Fruit fly (Drosophila melanogaster): Measurements from ENCODE around the gene VAChT.
A peak's percentile ranks its signal among the peaks of the same experiment; 100 is the strongest.

The VAChT gene

dm6 chr3R:18667659-18668248, 37.5 kb upstream of the VAChT start, which contains the start of gene CG31229:
TSS of gene CG31229 (plus strand) at chr3R:18667852.
- TF ChIP-seq Snoo (tag; optimal IDR thresholded peaks at IDR 0.05) (no peak), EcR (GFP tag; optimal IDR thresholded peaks at IDR 0.05) (peak; percentile 67)

- TF ChIP-seq CG4496 (GFP tag; IDR thresholded peaks at IDR 0.05) (peak; percentile 57; the same call in 1 of the 3 replicates), EcR (GFP tag; optimal IDR thresholded peaks at IDR 0.05) (peak; percentile 73), Ets98B (GFP tag; IDR thresholded peaks at IDR 0.05) (peak; percentile 27; the same call in 1 of the 2 replicates), CG32121 (GFP tag; IDR thresholded peaks at IDR 0.05) (no peak), CG8301 (tag; optimal IDR thresholded peaks at IDR 0.05) (no peak)
Observed at dm6 chr3R:18669152-18669551, 36.1 kb upstream of the VAChT start, which contains the start of gene CG7702. TSS of gene CG7702 (plus strand) at chr3R:18669390.

dm6 chr3R:18669812-18670211, 35.5 kb upstream of the VAChT start:
- TF ChIP-seq fd96Ca (GFP tag; IDR thresholded peaks at IDR 0.05) (peak; percentile 57; the same call in 1 of the 3 replicates), CG9948 (tag; optimal IDR thresholded peaks at IDR 0.05) (peak; percentile 66), gl (tag; optimal IDR thresholded peaks at IDR 0.05) (peak; percentile 24), CG10348 (GFP tag; IDR thresholded peaks at IDR 0.05) (0 out of 2 replicates have a peak, but pooled peaks have one; percentile 28), CG12605 (GFP tag; IDR thresholded peaks at IDR 0.05) (no peak; the same call in none of the 2 replicates), Snoo (tag; optimal IDR thresholded peaks at IDR 0.05) (peak; percentile 37), D1 (tag; optimal IDR thresholded peaks at IDR 0.05) (no peak), CG14655 (GFP tag; optimal IDR thresholded peaks at IDR 0.05) (no peak), Pif1B (GFP tag; optimal IDR thresholded peaks at IDR 0.05) (peak; percentile 48), CG32121 (GFP tag; IDR thresholded peaks at IDR 0.05) (peak; percentile 78), EcR (GFP tag; optimal IDR thresholded peaks at IDR 0.05) (no peak), CG8301 (tag; optimal IDR thresholded peaks at IDR 0.05) (peak; percentile 78), Ets98B (GFP tag; IDR thresholded peaks at IDR 0.05) (no peak; the same call in 1 of the 2 replicates), CG34367 (tag; optimal IDR thresholded peaks at IDR 0.05) (peak; percentile 63), Pif1A (GFP tag; optimal IDR thresholded peaks at IDR 0.05) (peak; percentile 71), CG4496 (GFP tag; IDR thresholded peaks at IDR 0.05) (peak; percentile 85), CG8159 (tag; optimal IDR thresholded peaks at IDR 0.05) (peak; percentile 73), CG15710 (tag; optimal IDR thresholded peaks at IDR 0.05) (peak; percentile 76), CG13204 (GFP tag; optimal IDR thresholded peaks at IDR 0.05) (no peak), rn (GFP tag; IDR thresholded peaks at IDR 0.05) (0 out of 2 replicates have a peak, but pooled peaks have one; percentile 18), CG17806 (tag; optimal IDR thresholded peaks at IDR 0.05) (peak; percentile 70)

DNA sequence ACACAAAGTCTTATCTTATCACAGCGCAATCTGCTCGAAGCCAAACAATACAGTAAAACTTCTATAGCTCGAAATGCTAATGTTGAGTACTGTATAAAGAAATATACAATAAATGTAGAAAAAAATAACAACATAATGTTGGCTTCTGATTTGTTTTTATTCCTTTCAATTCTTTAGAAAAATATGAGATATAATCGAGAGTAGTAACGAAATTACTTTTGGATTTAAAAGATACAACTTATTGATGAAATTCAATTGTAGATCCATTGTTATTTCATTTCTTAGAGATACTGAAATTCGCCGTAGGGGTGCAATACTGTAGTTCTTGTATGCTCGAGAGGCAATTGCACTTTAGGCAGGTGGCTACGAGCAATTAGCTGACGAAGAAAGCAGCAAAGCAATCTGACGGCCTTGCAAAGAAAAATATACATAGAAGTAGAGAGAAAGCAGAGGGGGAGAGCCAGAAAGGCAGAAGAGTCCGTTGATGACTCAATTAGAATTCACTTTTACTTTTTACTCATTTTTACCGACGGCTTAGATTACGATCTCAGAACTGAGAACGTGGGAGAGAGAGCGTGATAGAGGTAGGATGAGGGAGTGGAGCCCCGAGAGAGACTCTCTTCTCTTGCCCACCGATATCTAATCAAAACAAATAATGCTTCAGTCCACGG, 34.7 kb upstream of the VAChT start:
- TF ChIP-seq CG4496 (GFP tag; IDR thresholded peaks at IDR 0.05) (0 out of 3 replicates have a peak, but pooled peaks have one; percentile 43), CG8301 (tag; optimal IDR thresholded peaks at IDR 0.05) (no peak), fd96Ca (GFP tag; IDR thresholded peaks at IDR 0.05) (0 out of 3 replicates have a peak, but pooled peaks have one; percentile 32), CG14655 (GFP tag; optimal IDR thresholded peaks at IDR 0.05) (no peak), D1 (tag; optimal IDR thresholded peaks at IDR 0.05) (no peak), Pif1A (GFP tag; optimal IDR thresholded peaks at IDR 0.05) (no peak), CG9948 (tag; optimal IDR thresholded peaks at IDR 0.05) (peak; percentile 42), Pif1B (GFP tag; optimal IDR thresholded peaks at IDR 0.05) (peak; percentile 52), CG15710 (tag; optimal IDR thresholded peaks at IDR 0.05) (peak; percentile 46), Snoo (tag; optimal IDR thresholded peaks at IDR 0.05) (peak; percentile 14)

dm6 chr3R:18671112-18671729, 34.1 kb upstream of the VAChT start, which contains the start of gene CG31230:
TSS of gene CG31230 (plus strand) at chr3R:18671679.
- TF ChIP-seq Pif1B (GFP tag; optimal IDR thresholded peaks at IDR 0.05) (no peak), Snoo (tag; optimal IDR thresholded peaks at IDR 0.05) (no peak), CG34367 (tag; optimal IDR thresholded peaks at IDR 0.05) (no peak), CG9948 (tag; optimal IDR thresholded peaks at IDR 0.05) (no peak), CG15710 (tag; optimal IDR thresholded peaks at IDR 0.05) (no peak), fd96Ca (GFP tag; IDR thresholded peaks at IDR 0.05) (no peak), Pif1A (GFP tag; optimal IDR thresholded peaks at IDR 0.05) (no peak), EcR (GFP tag; optimal IDR thresholded peaks at IDR 0.05) (no peak), rn (GFP tag; IDR thresholded peaks at IDR 0.05) (no peak), CG12605 (GFP tag; IDR thresholded peaks at IDR 0.05) (no peak), CG32121 (GFP tag; IDR thresholded peaks at IDR 0.05) (no peak)

dm6 chr3R:18677500-18677940, 27.8 kb upstream of the VAChT start, which contains the start of the genes dind and CG7706:
TSS of gene dind (minus strand) at chr3R:18677539.
TSS of gene CG7706 (plus strand) at chr3R:18677818.
- TF ChIP-seq CG12605 (GFP tag; IDR thresholded peaks at IDR 0.05), result no peak
- no peak for TF ChIP-seq gl (tag; optimal IDR thresholded peaks at IDR 0.05)
- TF ChIP-seq EcR (GFP tag; optimal IDR thresholded peaks at IDR 0.05), result no peak
- no peak for TF ChIP-seq Snoo (tag; optimal IDR thresholded peaks at IDR 0.05)
- no peak for TF ChIP-seq CG10348 (GFP tag; IDR thresholded peaks at IDR 0.05)
- TF ChIP-seq CG32121 (GFP tag; IDR thresholded peaks at IDR 0.05), result no peak
- TF ChIP-seq CG8301 (tag; optimal IDR thresholded peaks at IDR 0.05), result no peak
- no peak for TF ChIP-seq Pif1A (GFP tag; optimal IDR thresholded peaks at IDR 0.05)
- no peak for TF ChIP-seq CG14655 (GFP tag; optimal IDR thresholded peaks at IDR 0.05)
- TF ChIP-seq D1 (tag; optimal IDR thresholded peaks at IDR 0.05), result no peak
- no peak for TF ChIP-seq CG17806 (tag; optimal IDR thresholded peaks at IDR 0.05)
- no peak for TF ChIP-seq rn (GFP tag; IDR thresholded peaks at IDR 0.05)
- no peak for TF ChIP-seq CG9948 (tag; optimal IDR thresholded peaks at IDR 0.05)
- TF ChIP-seq CG15710 (tag; optimal IDR thresholded peaks at IDR 0.05), result no peak
- no peak for TF ChIP-seq CG8159 (tag; optimal IDR thresholded peaks at IDR 0.05)
- no peak for TF ChIP-seq CG34367 (tag; optimal IDR thresholded peaks at IDR 0.05)
- no peak for TF ChIP-seq CG13204 (GFP tag; optimal IDR thresholded peaks at IDR 0.05)
- no peak for TF ChIP-seq fd96Ca (GFP tag; IDR thresholded peaks at IDR 0.05)
- no peak for TF ChIP-seq CG4496 (GFP tag; IDR thresholded peaks at IDR 0.05)
- TF ChIP-seq Ets98B (GFP tag; IDR thresholded peaks at IDR 0.05), result no peak

Data from whole organism, pupa.